Worm (Caenorhabditis elegans) whole organism, L4/young adult: ENCODE measurements around the gene F11E6.11.

Source experiments
- W03F9.2 ChIP-seq: fragments of 150-350 bp; optimal IDR thresholded peaks from 2 replicates; lab custom pipeline; 2014; ENCODE audit warnings: missing biosample characterization, missing genetic modification characterization
- dao-5 ChIP-seq: sonication (generic microtip); optimal IDR thresholded peaks from 2 replicates; lab custom pipeline; 2016; ENCODE audit warnings: missing genotype, missing genetic modification characterization, moderate library complexity, missing compliant biosample characterization
- him-1 ChIP-seq: sonication (generic microtip); optimal IDR thresholded peaks from 2 replicates; lab custom pipeline; 2016; ENCODE audit warnings: missing genotype, missing genetic modification reagents, missing genetic modification characterization, missing compliant biosample characterization

F11E6.11 gene

DNA sequence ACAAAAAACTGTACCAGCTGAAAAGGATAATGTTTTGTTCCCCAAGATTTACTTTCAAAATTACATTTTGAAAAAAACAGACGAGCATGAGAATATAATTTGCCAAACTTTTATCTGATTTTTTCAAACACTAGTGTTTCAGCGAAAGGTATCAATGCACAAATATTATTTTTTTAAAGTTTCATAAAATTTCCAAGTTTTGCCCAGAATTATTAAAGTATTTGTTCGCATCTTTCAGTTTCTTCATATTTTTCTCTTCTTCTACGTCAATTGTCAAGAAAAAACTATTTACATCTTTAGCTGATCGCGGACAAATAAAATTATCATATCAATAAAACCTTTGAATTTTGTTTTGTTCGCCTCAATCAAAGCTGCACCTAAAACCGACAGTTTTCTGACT, 5.6 kb upstream of the F11E6.11 start, which contains the start of gene C06A12.8:
Gene C06A12.8 (plus strand): TSS at position 301 of the 400 bp plus-strand sequence.
- TF ChIP-seq dao-5, result no peak
- TF ChIP-seq him-1, result no peak

DNA sequence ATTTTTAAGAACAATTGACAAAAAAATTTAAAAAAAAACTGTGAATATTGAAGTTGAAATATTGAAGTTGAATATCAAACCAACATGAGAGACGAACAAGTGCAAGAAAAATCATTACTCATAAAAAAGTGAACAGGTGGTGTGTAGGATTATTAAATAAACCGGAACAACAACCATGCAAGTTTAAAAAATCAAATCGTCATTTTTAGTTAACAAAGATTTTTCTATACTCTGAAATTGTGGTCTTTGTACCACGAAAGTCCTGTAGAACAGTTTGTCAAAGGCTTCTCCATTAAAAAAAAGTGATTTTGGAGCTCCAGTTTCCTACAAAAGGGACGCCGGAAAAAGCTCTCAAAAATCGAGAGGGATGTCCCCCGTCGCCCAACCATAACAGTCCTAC, 2.6 kb upstream of the F11E6.11 start, which contains the start of gene C06A12.19:
Gene C06A12.19 (minus strand): TSS at position 101 of the 400 bp plus-strand sequence.
- no peak for TF ChIP-seq dao-5
- no peak for TF ChIP-seq him-1
- no peak for TF ChIP-seq W03F9.2 (tag; lab: Kevin White, UChicago)

ce11 chrIV:17440417-17440816, 2.2 kb upstream of the F11E6.11 start, which contains the start of gene F08A7.1:
TSS of gene F08A7.1 (plus strand) at chrIV:17440607.
- TF ChIP-seq dao-5 (no peak), him-1 (no peak), W03F9.2 (tag; lab: Kevin White, UChicago) (no peak)

- TF ChIP-seq W03F9.2 (tag; lab: Kevin White, UChicago) (no peak), dao-5 (no peak), him-1 (no peak)
Observed at ce11 chrIV:17441260-17441659, 1.4 kb upstream of the F11E6.11 start.

- no peak for TF ChIP-seq him-1
- TF ChIP-seq W03F9.2 (tag; lab: Kevin White, UChicago), result no peak
- no peak for TF ChIP-seq dao-5
Observed at ce11 chrIV:17448319-17448718, 5.7 kb downstream of the F11E6.11 start.

ce11 chrIV:17450443-17450842, 7.8 kb downstream of the F11E6.11 start, which contains the start of gene F11E6.8:
TSS of gene F11E6.8 (minus strand) at chrIV:17450543.
- TF ChIP-seq him-1, result no peak
- TF ChIP-seq W03F9.2 (tag; lab: Kevin White, UChicago), result no peak
- no peak for TF ChIP-seq dao-5

DNA sequence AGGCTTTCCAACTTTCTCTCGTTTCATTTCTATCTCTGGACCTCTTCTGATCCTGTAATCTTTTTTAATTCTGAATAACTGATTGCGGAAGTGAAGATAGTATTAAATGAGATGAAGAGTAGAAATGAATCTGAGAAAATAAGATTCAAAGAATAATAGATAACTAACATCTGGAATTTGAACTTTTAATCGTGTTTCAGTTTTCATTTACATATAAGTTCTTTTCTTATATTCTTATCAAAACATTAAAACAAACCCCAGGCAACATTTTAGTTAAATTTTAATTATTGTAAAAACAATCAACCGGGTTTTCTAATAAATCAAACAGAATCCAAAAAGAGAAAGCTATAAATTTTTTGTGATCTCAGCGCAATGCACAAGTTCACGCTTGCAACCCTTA, 10.6 kb downstream of the F11E6.11 start:
- TF ChIP-seq W03F9.2 (tag; lab: Kevin White, UChicago), result no peak
- TF ChIP-seq him-1, result no peak
- no peak for TF ChIP-seq dao-5

- TF ChIP-seq dao-5 (no peak), W03F9.2 (tag; lab: Kevin White, UChicago) (no peak), him-1 (no peak)
Observed at ce11 chrIV:17453996-17454395, 11.4 kb downstream of the F11E6.11 start.

DNA sequence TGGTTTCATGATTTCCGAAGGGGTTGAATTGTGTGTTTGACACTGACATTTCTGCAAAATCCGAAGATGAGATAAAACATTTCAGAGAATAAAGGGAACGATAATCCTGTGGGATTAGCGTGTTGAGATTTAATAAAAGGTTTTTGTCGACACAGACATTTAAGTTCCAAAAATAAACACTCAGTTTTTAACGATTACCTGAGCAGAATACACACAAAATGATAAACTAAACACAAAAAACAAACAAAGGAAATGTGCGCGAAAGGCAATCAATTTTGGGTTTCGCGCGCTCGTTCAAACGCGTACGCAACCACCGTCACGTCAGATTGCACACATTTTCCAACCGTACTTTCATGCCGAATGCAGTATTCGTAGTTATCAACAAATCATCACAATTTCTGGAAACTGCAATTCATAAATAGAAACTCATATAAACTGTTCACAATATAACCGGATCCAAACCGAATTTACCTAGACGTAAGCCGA, 18.6 kb downstream of the F11E6.11 start, which contains the start of gene rif-1.1:
Gene rif-1.1 (minus strand): TSS at position 51 of the 486 bp plus-strand sequence.
- TF ChIP-seq W03F9.2 (tag; lab: Kevin White, UChicago) (no peak), him-1 (no peak), dao-5 (no peak)

DNA sequence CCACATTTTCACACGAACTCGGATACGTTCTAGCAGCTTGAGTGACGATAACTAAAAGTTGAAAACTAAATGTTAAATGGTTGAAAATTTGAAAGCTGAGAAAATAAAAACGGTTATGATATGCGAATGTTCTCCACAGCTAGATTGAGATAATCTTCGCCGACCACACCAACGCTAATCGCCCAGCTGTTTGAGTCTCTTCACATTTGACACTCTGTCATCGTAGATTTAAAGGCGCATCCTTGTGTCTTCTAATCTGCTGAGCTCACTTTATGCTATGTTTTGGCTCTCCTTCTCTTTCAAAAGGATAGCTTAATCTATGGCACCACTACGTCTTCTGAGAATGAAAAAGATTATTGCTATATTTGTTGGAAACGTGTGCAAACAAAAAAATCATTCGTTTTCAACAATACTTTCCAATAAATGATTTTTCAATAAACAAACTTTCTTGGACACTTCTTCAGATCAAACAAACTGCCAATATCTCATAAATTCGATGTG, 20.5 kb downstream of the F11E6.11 start, which contains the start of gene F11E6.10:
Gene F11E6.10 (minus strand): TSS at position 51 of the 501 bp plus-strand sequence.
- TF ChIP-seq dao-5, result no peak
- TF ChIP-seq him-1, result no peak
- no peak for TF ChIP-seq W03F9.2 (tag; lab: Kevin White, UChicago)

- no peak for TF ChIP-seq dao-5
- TF ChIP-seq him-1, result no peak
- no peak for TF ChIP-seq W03F9.2 (tag; lab: Kevin White, UChicago)
Observed at ce11 chrIV:17465886-17466285, 23.3 kb downstream of the F11E6.11 start, which contains the start of gene F11E6.6. TSS of gene F11E6.6 (minus strand) at chrIV:17465986.

- TF ChIP-seq W03F9.2 (tag; lab: Kevin White, UChicago) (no peak), him-1 (no peak), dao-5 (no peak)
Observed at ce11 chrIV:17467325-17467724, 24.7 kb downstream of the F11E6.11 start, which contains the start of gene elo-2. TSS of gene elo-2 (minus strand) at chrIV:17467408.

DNA sequence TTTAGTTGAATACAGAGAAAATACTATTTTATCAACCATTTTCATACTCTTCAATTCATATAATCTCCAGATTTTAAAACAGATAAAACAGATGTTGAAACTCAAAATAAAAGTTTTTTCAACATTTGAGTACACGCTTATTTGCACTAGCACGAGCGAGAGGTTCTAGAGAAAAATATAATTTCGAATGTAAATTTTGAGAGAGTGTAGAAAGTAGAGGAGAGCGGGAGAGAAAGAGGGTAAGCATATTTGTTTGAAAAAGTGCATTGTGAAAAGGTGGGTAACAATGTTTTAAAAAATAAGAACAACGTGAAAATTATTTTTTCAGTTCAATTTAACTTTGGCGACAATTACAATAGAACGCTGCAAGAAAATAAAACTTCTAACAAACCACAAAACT, 25.2 kb downstream of the F11E6.11 start:
- no peak for TF ChIP-seq dao-5
- no peak for TF ChIP-seq W03F9.2 (tag; lab: Kevin White, UChicago)
- no peak for TF ChIP-seq him-1

DNA sequence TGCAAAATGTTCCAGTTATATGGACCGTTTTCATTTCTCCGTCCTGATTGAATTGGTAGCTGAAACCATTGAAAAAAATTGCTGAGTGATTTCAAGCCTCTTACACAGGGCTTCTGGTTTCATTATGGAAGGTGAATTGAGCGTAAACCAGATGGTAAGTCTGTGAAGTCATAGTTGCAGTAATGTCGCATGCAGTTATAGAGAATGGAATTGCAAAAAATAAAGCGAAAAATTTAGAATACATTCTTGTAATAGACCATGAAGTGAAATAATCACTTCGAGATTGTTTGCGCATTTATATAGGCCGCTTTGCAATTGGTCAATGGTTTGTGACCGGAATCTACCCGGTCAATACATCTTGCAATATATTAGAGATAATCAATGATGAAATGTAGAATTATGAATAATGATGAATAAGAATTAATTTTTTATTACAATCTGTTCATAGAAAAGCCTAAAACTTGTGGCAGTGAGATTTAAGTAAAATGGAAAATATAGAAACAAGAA, 27.5 kb downstream of the F11E6.11 start, which contains the start of gene F11E6.4:
Gene F11E6.4 (minus strand): TSS at position 259 of the 507 bp plus-strand sequence.
- no peak for TF ChIP-seq him-1
- TF ChIP-seq dao-5, result no peak

DNA sequence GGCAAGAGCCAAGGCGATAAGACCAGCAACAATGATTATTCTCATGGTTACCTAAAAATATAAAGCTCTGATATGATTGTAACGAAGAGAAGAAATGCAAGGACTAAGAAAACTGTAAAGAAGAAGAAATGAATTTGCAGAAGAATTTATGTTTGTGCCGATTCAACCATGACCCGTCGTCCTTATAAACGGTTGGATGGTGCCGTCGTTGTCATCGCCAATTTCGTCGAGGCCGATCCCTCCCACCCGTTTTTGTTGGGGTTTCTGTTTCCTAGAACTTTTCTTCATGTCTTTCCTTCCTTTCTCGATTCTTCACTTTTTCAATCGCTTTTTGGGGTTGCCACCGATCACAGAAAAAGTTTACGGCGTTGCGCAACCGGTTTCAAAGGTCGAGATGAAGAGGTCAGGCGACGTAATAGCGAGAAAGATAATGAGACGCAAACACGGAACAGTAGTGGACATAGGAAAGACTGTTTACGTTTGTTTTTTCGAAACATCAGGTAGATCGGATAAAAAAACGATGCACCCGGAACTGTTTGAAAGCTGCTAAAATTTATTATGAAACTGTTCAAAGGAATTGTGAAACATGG, 29.3 kb downstream of the F11E6.11 start, which contains the start of gene epic-1:
Gene epic-1 (minus strand): TSS at position 51 of the 590 bp plus-strand sequence.
- no peak for TF ChIP-seq dao-5
- no peak for TF ChIP-seq W03F9.2 (tag; lab: Kevin White, UChicago)
- TF ChIP-seq him-1, result no peak
